ENCODE assay signal across 1 worm cellular context in genomic region chrIII:1207852-1208251, ce11.
TF ChIP-seq lines count a peak whose summit lies in the region.

TSS of gene orc-3 (plus strand) at chrIII:1208133.

TF ChIP-seq in whole organism, L1 larva, 84 proteins besides CTCF, POLR2A, EP300 and RAD21 (continued from another document):
- peak; percentile 30 for TF ChIP-seq lin-15B (tag; optimal IDR thresholded peaks at IDR 0.05; lab: Kevin White, UChicago)
- peak; percentile 9 for TF ChIP-seq xbp-1 (tag; optimal IDR thresholded peaks at IDR 0.05; lab: Kevin White, UChicago)
- TF ChIP-seq sup-37 (GFP tag; optimal IDR thresholded peaks at IDR 0.05; lab: Kevin White, UChicago): no peak
- TF ChIP-seq nhr-20 (tag; optimal IDR thresholded peaks at IDR 0.05; lab: Kevin White, UChicago): no peak
- TF ChIP-seq irx-1 (tag; optimal IDR thresholded peaks at IDR 0.05; lab: Kevin White, UChicago): no peak
- no peak for TF ChIP-seq mef-2 (tag; optimal IDR thresholded peaks at IDR 0.05; lab: Kevin White, UChicago)
- no peak for TF ChIP-seq sox-4 (tag; optimal IDR thresholded peaks at IDR 0.05; lab: Kevin White, UChicago)
- no peak for TF ChIP-seq ceh-8 (GFP tag; optimal IDR thresholded peaks at IDR 0.05; lab: Kevin White, UChicago)
- no peak for TF ChIP-seq zag-1 (tag; optimal IDR thresholded peaks at IDR 0.05; lab: Kevin White, UChicago)
- no peak for TF ChIP-seq nhr-90 (tag; optimal IDR thresholded peaks at IDR 0.05; lab: Kevin White, UChicago; ENCODE audit: poor library complexity)
- TF ChIP-seq dpl-1 (GFP tag; optimal IDR thresholded peaks at IDR 0.05; lab: Kevin White, UChicago): peak; percentile 86 to 92 (median 90)
- TF ChIP-seq zip-4 (GFP tag; optimal IDR thresholded peaks at IDR 0.05; lab: Kevin White, UChicago): no peak
- no peak for TF ChIP-seq unc-30 (tag; optimal IDR thresholded peaks at IDR 0.05; lab: Kevin White, UChicago)
- no peak for TF ChIP-seq isw-1 (GFP tag; IDR thresholded peaks at IDR 0.05; lab: Robert Waterston, UW)
- TF ChIP-seq nhr-11 (tag; optimal IDR thresholded peaks at IDR 0.05; lab: Kevin White, UChicago): no peak
- TF ChIP-seq aha-1 (tag; optimal IDR thresholded peaks at IDR 0.05; lab: Kevin White, UChicago): no peak
- peak; percentile 62 for TF ChIP-seq F16B12.6 (tag; optimal IDR thresholded peaks at IDR 0.05; lab: Kevin White, UChicago)
- TF ChIP-seq fkh-10 (GFP tag; optimal IDR thresholded peaks at IDR 0.05; lab: Kevin White, UChicago): no peak
- TF ChIP-seq mab-9 (GFP tag; IDR thresholded peaks at IDR 0.05; lab: Robert Waterston, UW): no peak
TF ChIP-seq in whole organism, L1 larva: peak in this region for 17.
